Worm (Caenorhabditis elegans) whole organism, L3 larva: ENCODE measurements around the gene sox-3.

ENCODE experiments used
- ceh-9 ChIP-seq: sonication (generic microtip); optimal IDR thresholded peaks from 2 replicates; lab custom pipeline; 2018; ENCODE audit warnings: missing biosample characterization, missing genetic modification characterization
- egl-27 ChIP-seq: sonication (generic microtip); optimal IDR thresholded peaks from 4 replicates; lab custom pipeline; 2017; ENCODE audit warnings: missing biosample characterization, missing genetic modification reagents, missing genetic modification characterization
- elt-2 ChIP-seq: sonication (generic microtip); optimal IDR thresholded peaks from 2 replicates; lab custom pipeline; 2016; ENCODE audit warnings: missing genetic modification reagents, mild to moderate bottlenecking, missing genetic modification characterization, missing compliant biosample characterization
- jun-1 ChIP-seq: fragments of 150-350 bp; optimal IDR thresholded peaks from 2 replicates; lab custom pipeline; 2014; ENCODE audit warnings: missing biosample characterization, missing genetic modification reagents, missing genetic modification characterization
- nhr-12 ChIP-seq: fragments of 150-350 bp; optimal IDR thresholded peaks from 2 replicates; lab custom pipeline; 2014; ENCODE audit warnings: missing biosample characterization, missing genetic modification characterization
- pha-4 ChIP-seq: fragments of 150-350 bp; optimal IDR thresholded peaks from 2 replicates; lab custom pipeline; 2014; ENCODE audit warnings: missing biosample characterization, missing genetic modification reagents, missing genetic modification characterization

DNA sequence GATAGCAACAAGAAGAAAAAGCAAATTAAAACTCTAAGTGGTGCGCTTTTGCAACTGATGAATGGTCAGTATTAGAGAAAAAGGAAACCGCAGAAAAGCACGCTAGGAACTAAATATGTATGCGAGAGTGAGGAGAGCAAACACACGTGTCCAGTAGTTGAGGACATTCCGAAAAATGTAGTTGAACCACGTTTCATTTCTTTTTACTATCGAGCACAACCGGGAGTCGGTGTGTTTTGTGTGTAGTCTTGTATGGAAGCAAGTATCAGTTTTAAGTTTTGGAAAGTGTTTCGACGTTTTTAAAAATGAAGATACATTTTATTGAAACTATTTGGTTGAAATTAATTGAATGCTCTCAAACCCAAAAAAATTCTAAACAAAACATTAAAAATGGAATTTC is 47.2 kb upstream of the sox-3 start, which contains the start of gene C05G5.1:
- no peak for TF ChIP-seq ceh-9 (tag; lab: Kevin White, UChicago)
- no peak for TF ChIP-seq jun-1 (tag; lab: Kevin White, UChicago)
- TF ChIP-seq nhr-12 (tag; lab: Kevin White, UChicago), result no peak
- no peak for TF ChIP-seq egl-27 (tag; lab: Kevin White, UChicago)
- no peak for TF ChIP-seq pha-4 (tag; lab: Kevin White, UChicago)
- no peak for TF ChIP-seq elt-2
